Worm (Caenorhabditis elegans) whole organism, late embryonic: ENCODE data around the gene mtch-1.

Source experiments
- C08G9.2 ChIP-seq: sonication (generic microtip); optimal IDR thresholded peaks from 2 replicates; lab custom pipeline; 2016; ENCODE audit warnings: mild to moderate bottlenecking, missing genetic modification characterization, moderate library complexity, missing compliant biosample characterization
- F13H6.1 ChIP-seq: sonication (generic microtip); optimal IDR thresholded peaks from 2 replicates; lab custom pipeline; 2016; ENCODE audit warnings: missing genetic modification characterization, missing compliant biosample characterization
- K02D7.2 ChIP-seq: sonication (generic microtip); optimal IDR thresholded peaks from 2 replicates; lab custom pipeline; 2017; ENCODE audit warnings: mild to moderate bottlenecking, missing genetic modification characterization, missing compliant biosample characterization
- T23F11.4 ChIP-seq: fragments of 200-800 bp; sonication (Bioruptor generic); optimal IDR thresholded peaks from 2 replicates; lab custom pipeline; 2018; ENCODE audit warnings: mild to moderate bottlenecking, missing genetic modification characterization, missing compliant biosample characterization
- Y22D7AL.16 ChIP-seq: sonication (generic microtip); optimal IDR thresholded peaks from 2 replicates; lab custom pipeline; 2016; ENCODE audit warnings: missing genetic modification characterization, missing compliant biosample characterization
- ama-1 ChIP-seq: fragments of 150-350 bp; optimal IDR thresholded peaks from 2 replicates; lab custom pipeline; 2014
- ceh-2 ChIP-seq: sonication (generic microtip); optimal IDR thresholded peaks from 2 replicates; lab custom pipeline; 2016; ENCODE audit warnings: missing genotype, missing genetic modification characterization, missing compliant biosample characterization
- ceh-31 ChIP-seq: sonication (generic microtip); optimal IDR thresholded peaks from 2 replicates; lab custom pipeline; 2016; ENCODE audit warnings: missing genetic modification characterization, missing compliant biosample characterization
- ceh-34 ChIP-seq: sonication (generic microtip); optimal IDR thresholded peaks from 2 replicates; lab custom pipeline; 2016; ENCODE audit warnings: mild to moderate bottlenecking, missing genetic modification characterization, missing compliant biosample characterization
- ceh-45 ChIP-seq: fragments of 200-800 bp; sonication (Bioruptor generic); IDR thresholded peaks from 2 replicates; pipeline ENCODE4 v1.3.6; 2022; ENCODE audit warnings: missing genetic modification reagents, missing genetic modification characterization, missing compliant biosample characterization
- ceh-48 ChIP-seq: sonication (generic microtip); optimal IDR thresholded peaks from 2 replicates; lab custom pipeline; 2016; ENCODE audit warnings: missing genetic modification characterization, inconsistent platforms, missing compliant biosample characterization
- ceh-6 ChIP-seq: fragments of 200-800 bp; sonication (Bioruptor generic); optimal IDR thresholded peaks from 2 replicates; lab custom pipeline; 2018; ENCODE audit warnings: mild to moderate bottlenecking, missing genetic modification characterization, missing compliant biosample characterization
- che-1 ChIP-seq: sonication (generic microtip); optimal IDR thresholded peaks from 2 replicates; lab custom pipeline; 2016; ENCODE audit warnings: mild to moderate bottlenecking, missing genetic modification characterization, missing compliant biosample characterization
- dmd-4 ChIP-seq: sonication (generic microtip); optimal IDR thresholded peaks from 2 replicates; lab custom pipeline; 2016; ENCODE audit warnings: borderline replicate concordance, missing genetic modification characterization, missing compliant biosample characterization
- dve-1 ChIP-seq: sonication (generic microtip); optimal IDR thresholded peaks from 2 replicates; lab custom pipeline; 2017; ENCODE audit warnings: antibody characterized with exemption, mild to moderate bottlenecking, missing genetic modification characterization, missing compliant biosample characterization
- elt-4 ChIP-seq: sonication (generic microtip); optimal IDR thresholded peaks from 2 replicates; lab custom pipeline; 2016; ENCODE audit warnings: missing genetic modification characterization, missing compliant biosample characterization
- fkh-10 ChIP-seq: fragments of 150-350 bp; optimal IDR thresholded peaks from 2 replicates; lab custom pipeline; 2014; ENCODE audit warnings: missing biosample characterization, missing genetic modification reagents, missing genetic modification characterization
- fkh-6 ChIP-seq: sonication (generic microtip); optimal IDR thresholded peaks from 2 replicates; lab custom pipeline; 2016; ENCODE audit warnings: missing genetic modification characterization, missing compliant biosample characterization
- gmeb-2 ChIP-seq: sonication (generic microtip); optimal IDR thresholded peaks from 2 replicates; lab custom pipeline; 2016; ENCODE audit warnings: missing genetic modification characterization, inconsistent platforms, missing compliant biosample characterization
- hlh-13 ChIP-seq: fragments of 200-800 bp; sonication (Bioruptor generic); optimal IDR thresholded peaks from 2 replicates; lab custom pipeline; 2018; ENCODE audit warnings: mild to moderate bottlenecking, missing genetic modification characterization, missing compliant biosample characterization
- hlh-15 ChIP-seq: sonication (generic microtip); optimal IDR thresholded peaks from 2 replicates; lab custom pipeline; 2016; ENCODE audit warnings: missing genetic modification characterization, missing compliant biosample characterization
- hlh-30 ChIP-seq: sonication (generic microtip); optimal IDR thresholded peaks from 2 replicates; lab custom pipeline; 2017; ENCODE audit warnings: antibody characterized with exemption, missing genetic modification characterization, missing compliant biosample characterization; ENCODE audit not compliant: insufficient read depth
- hlh-6 ChIP-seq: sonication (generic microtip); optimal IDR thresholded peaks from 2 replicates; lab custom pipeline; 2016; ENCODE audit warnings: missing genotype, missing genetic modification characterization, missing compliant biosample characterization
- hlh-8 ChIP-seq: sonication (generic microtip); optimal IDR thresholded peaks from 2 replicates; lab custom pipeline; 2016; ENCODE audit warnings: missing genotype, missing genetic modification characterization, missing compliant biosample characterization
- lim-6 ChIP-seq: sonication (generic microtip); optimal IDR thresholded peaks from 2 replicates; lab custom pipeline; 2016; ENCODE audit warnings: missing genetic modification characterization, missing compliant biosample characterization
- lin-11 ChIP-seq: fragments of 200-800 bp; sonication (Bioruptor generic); optimal IDR thresholded peaks from 2 replicates; lab custom pipeline; 2018; ENCODE audit warnings: mild to moderate bottlenecking, missing genetic modification characterization, missing compliant biosample characterization
- madf-2 ChIP-seq: sonication (generic microtip); optimal IDR thresholded peaks from 2 replicates; lab custom pipeline; 2017; ENCODE audit warnings: missing genetic modification characterization, missing compliant biosample characterization
- mec-3 ChIP-seq: sonication (generic microtip); optimal IDR thresholded peaks from 2 replicates; lab custom pipeline; 2016; ENCODE audit warnings: borderline replicate concordance, missing genetic modification characterization, missing compliant biosample characterization
- nfya-1 ChIP-seq: sonication (generic microtip); optimal IDR thresholded peaks from 2 replicates; lab custom pipeline; 2017; ENCODE audit warnings: missing genetic modification characterization, mild to moderate bottlenecking, missing compliant biosample characterization, antibody characterized with exemption, moderate library complexity
- nhr-11 ChIP-seq: fragments of 150-350 bp; optimal IDR thresholded peaks from 2 replicates; lab custom pipeline; 2014; ENCODE audit warnings: missing biosample characterization, missing genetic modification characterization
- npax-4 ChIP-seq: sonication (generic microtip); optimal IDR thresholded peaks from 2 replicates; lab custom pipeline; 2016; ENCODE audit warnings: missing genetic modification characterization, missing compliant biosample characterization
- pag-3 ChIP-seq: sonication (generic microtip); optimal IDR thresholded peaks from 2 replicates; lab custom pipeline; 2016; ENCODE audit warnings: missing compliant biosample characterization, missing genetic modification characterization, borderline replicate concordance
- pat-9 ChIP-seq: fragments of 200-800 bp; sonication (Bioruptor generic); optimal IDR thresholded peaks from 2 replicates; lab custom pipeline; 2018; ENCODE audit warnings: mild to moderate bottlenecking, missing genetic modification characterization, moderate library complexity, missing compliant biosample characterization
- ref-2 ChIP-seq: sonication (generic microtip); optimal IDR thresholded peaks from 2 replicates; lab custom pipeline; 2016; ENCODE audit warnings: missing genetic modification characterization, missing compliant biosample characterization
- rnt-1 ChIP-seq: sonication (generic microtip); optimal IDR thresholded peaks from 2 replicates; lab custom pipeline; 2016; ENCODE audit warnings: missing genetic modification characterization, missing compliant biosample characterization
- syd-9 ChIP-seq: sonication (generic microtip); optimal IDR thresholded peaks from 2 replicates; lab custom pipeline; 2016; ENCODE audit warnings: mild to moderate bottlenecking, missing genetic modification characterization, moderate library complexity, missing compliant biosample characterization
- tbx-7 ChIP-seq: sonication (generic microtip); optimal IDR thresholded peaks from 2 replicates; lab custom pipeline; 2016; ENCODE audit warnings: missing genotype, missing genetic modification characterization, missing compliant biosample characterization
- ttx-3 ChIP-seq: sonication (generic microtip); optimal IDR thresholded peaks from 2 replicates; lab custom pipeline; 2016; ENCODE audit warnings: missing genetic modification reagents, missing genetic modification characterization, missing compliant biosample characterization
- unc-3 ChIP-seq, 2 experiments: fragments of 200-800 bp in 1 of 2; sonication (Bioruptor generic) in 1 of 2; sonication (generic microtip) in 1 of 2; conservative IDR thresholded peaks in 1 of 2; optimal IDR thresholded peaks in 1 of 2; 2 replicates each; pipeline versions ENCODE4 v1.3.6 to Lab custom; 2016 to 2022; ENCODE audit warnings: missing compliant biosample characterization in 2 of 2, missing genetic modification characterization in 2 of 2, missing genetic modification reagents in 1 of 2
- unc-86 ChIP-seq: sonication (generic microtip); optimal IDR thresholded peaks from 2 replicates; lab custom pipeline; 2016; ENCODE audit warnings: missing genetic modification characterization, missing compliant biosample characterization

Gene mtch-1

DNA sequence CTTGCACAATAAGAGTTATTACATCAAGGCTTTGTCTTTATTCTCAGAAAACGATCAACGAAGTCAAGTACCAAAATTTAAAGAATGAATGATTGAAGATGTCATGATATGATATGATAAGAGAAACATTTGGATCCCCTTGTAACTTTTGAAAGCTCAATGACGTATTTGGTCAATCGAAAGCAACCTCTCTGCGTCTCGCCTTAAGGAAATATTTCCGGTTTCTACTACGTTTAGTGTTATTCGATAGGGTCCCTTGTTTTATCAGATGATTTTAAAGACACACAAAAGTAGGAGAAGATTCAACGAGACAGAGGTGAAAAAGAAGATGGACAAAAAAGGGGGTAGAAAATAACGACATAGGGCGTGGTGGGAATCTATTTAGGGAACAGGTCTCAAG lies 39.3 kb upstream of the mtch-1 start:
- TF ChIP-seq ama-1 (lab: Kevin White, UChicago): no peak

DNA sequence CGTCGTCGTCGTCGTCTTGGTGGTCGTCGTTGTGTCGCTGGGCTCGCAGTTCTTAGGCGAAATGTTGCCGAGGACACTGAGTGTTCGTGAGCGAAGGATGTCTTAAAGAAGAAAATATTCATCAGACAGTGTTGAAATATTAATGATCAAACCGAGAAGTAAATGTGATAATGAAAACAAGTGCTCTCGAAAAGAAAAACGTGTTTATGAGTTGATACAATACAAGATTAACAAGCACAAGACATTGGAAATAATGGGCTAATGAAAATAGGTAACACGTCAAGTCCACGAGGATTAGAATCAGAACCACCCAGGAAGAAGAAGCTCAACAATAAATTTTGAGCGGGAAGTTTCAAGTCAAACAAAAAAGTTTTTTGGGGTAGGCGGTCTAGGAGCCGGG lies 38.0 kb upstream of the mtch-1 start, which contains the start of gene K02A2.5:
TSS of gene K02A2.5 (minus strand) at position 101 of the 400 bp plus-strand sequence.
- TF ChIP-seq fkh-6 (tag; lab: Kevin White, UChicago) (no peak), ttx-3 (no peak), hlh-6 (tag; lab: Kevin White, UChicago) (no peak), hlh-30 (tag; lab: Kevin White, UChicago) (no peak), K02D7.2 (no peak), madf-2 (no peak), fkh-10 (GFP tag; lab: Kevin White, UChicago) (no peak), ceh-45 (GFP tag; lab: Robert Waterston, UW) (no peak), unc-3 (GFP tag; conservative IDR thresholded peaks at IDR 0.05; lab: Robert Waterston, UW) (no peak), unc-3 (tag; optimal IDR thresholded peaks at IDR 0.05; lab: Kevin White, UChicago) (no peak), pat-9 (tag; lab: Kevin White, UChicago) (no peak), hlh-15 (tag; lab: Kevin White, UChicago) (no peak), hlh-8 (tag; lab: Kevin White, UChicago) (no peak), F13H6.1 (tag; lab: Kevin White, UChicago) (no peak), C08G9.2 (tag; lab: Kevin White, UChicago) (no peak), dmd-4 (no peak), T23F11.4 (no peak), hlh-13 (no peak), ceh-48 (tag; lab: Kevin White, UChicago) (no peak), pag-3 (tag; lab: Kevin White, UChicago) (no peak), lim-6 (tag; lab: Kevin White, UChicago) (no peak)

ce11 chrII:7408192-7408591 lies 34.2 kb upstream of the mtch-1 start, which contains the start of gene srd-55:
TSS of gene srd-55 (plus strand) at chrII:7408492.
- no peak for TF ChIP-seq lin-11 (tag; lab: Kevin White, UChicago)
- no peak for TF ChIP-seq pat-9 (tag; lab: Kevin White, UChicago)
- TF ChIP-seq ceh-6 (GFP tag; lab: Kevin White, UChicago): no peak
- no peak for TF ChIP-seq tbx-7 (tag; lab: Kevin White, UChicago)
- no peak for TF ChIP-seq unc-86 (tag; lab: Kevin White, UChicago)
- no peak for TF ChIP-seq ama-1 (lab: Kevin White, UChicago)
- no peak for TF ChIP-seq fkh-6 (tag; lab: Kevin White, UChicago)
- TF ChIP-seq rnt-1: no peak
- no peak for TF ChIP-seq fkh-10 (GFP tag; lab: Kevin White, UChicago)
- TF ChIP-seq nfya-1 (tag; lab: Kevin White, UChicago): no peak
- TF ChIP-seq madf-2: no peak
- no peak for TF ChIP-seq mec-3

- TF ChIP-seq tbx-7 (tag; lab: Kevin White, UChicago) (no peak), gmeb-2 (no peak), fkh-6 (tag; lab: Kevin White, UChicago) (no peak), lin-11 (tag; lab: Kevin White, UChicago) (no peak), hlh-6 (tag; lab: Kevin White, UChicago) (no peak), npax-4 (tag; lab: Kevin White, UChicago) (no peak), che-1 (tag; lab: Kevin White, UChicago) (no peak), Y22D7AL.16 (no peak), ama-1 (lab: Kevin White, UChicago) (no peak), nhr-11 (tag; lab: Kevin White, UChicago) (no peak)
Measured at ce11 chrII:7406438-7406837, 32.5 kb upstream of the mtch-1 start.

DNA sequence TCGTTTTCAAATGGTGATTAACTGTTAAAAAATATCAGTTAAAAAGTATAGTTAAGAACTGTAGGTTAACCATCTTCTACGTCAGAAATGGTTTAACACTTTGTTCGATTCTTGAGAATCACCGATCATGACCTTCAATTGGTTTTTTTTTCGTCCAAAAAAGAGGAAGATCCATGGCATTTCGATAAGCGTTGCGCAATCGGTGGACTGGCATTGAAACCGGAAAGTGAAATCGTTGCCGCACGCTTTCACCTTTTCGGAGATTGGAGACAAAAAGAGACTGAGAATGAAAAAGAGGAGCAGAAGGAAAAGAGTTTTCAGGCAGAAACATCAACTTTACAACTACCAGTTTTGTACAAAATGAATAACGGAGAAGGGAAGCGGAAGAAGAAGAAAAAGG lies 31.3 kb upstream of the mtch-1 start:
- TF ChIP-seq dve-1 (tag; lab: Kevin White, UChicago): no peak
- no peak for TF ChIP-seq ceh-31
- no peak for TF ChIP-seq dmd-4
- no peak for TF ChIP-seq ref-2
- no peak for TF ChIP-seq ceh-34 (tag; lab: Kevin White, UChicago)
- no peak for TF ChIP-seq ceh-2 (tag; lab: Kevin White, UChicago)
- no peak for TF ChIP-seq lin-11 (tag; lab: Kevin White, UChicago)
- TF ChIP-seq syd-9 (tag; lab: Kevin White, UChicago): no peak
- TF ChIP-seq elt-4: no peak
